Worm (Caenorhabditis elegans): Measurements from ENCODE around the gene F28F5.6.

ce11 chrIII:6826137-6826536 is 7.0 kb upstream of the F28F5.6 start:
- no peak for TF ChIP-seq mab-5 (tag; optimal IDR thresholded peaks at IDR 0.05)
- TF ChIP-seq ceh-83 (GFP tag; optimal IDR thresholded peaks at IDR 0.05): no peak
- TF ChIP-seq nhr-28 (tag; optimal IDR thresholded peaks at IDR 0.05): no peak
- TF ChIP-seq pha-4 (tag; optimal IDR thresholded peaks at IDR 0.05): no peak
- TF ChIP-seq ces-1 (GFP tag; optimal IDR thresholded peaks at IDR 0.05): no peak
- no peak for TF ChIP-seq snpc-4 (tag; optimal IDR thresholded peaks at IDR 0.05)
- no peak for TF ChIP-seq unc-120 (tag; optimal IDR thresholded peaks at IDR 0.05; ENCODE audit: poor library complexity, severe bottlenecking)
- no peak for TF ChIP-seq unc-39 (tag; optimal IDR thresholded peaks at IDR 0.05)
